Worm (Caenorhabditis elegans): ENCODE data around the gene clec-37.

ce11 chrV:16840283-16840682 lies 11.6 kb downstream of the clec-37 start:
- TF ChIP-seq dao-5 (tag; optimal IDR thresholded peaks at IDR 0.05) (no peak), him-1 (tag; optimal IDR thresholded peaks at IDR 0.05) (no peak), W03F9.2 (tag; optimal IDR thresholded peaks at IDR 0.05) (no peak)
